Fruit fly (Drosophila melanogaster): ENCODE measurements around the gene CG43125.

DNA sequence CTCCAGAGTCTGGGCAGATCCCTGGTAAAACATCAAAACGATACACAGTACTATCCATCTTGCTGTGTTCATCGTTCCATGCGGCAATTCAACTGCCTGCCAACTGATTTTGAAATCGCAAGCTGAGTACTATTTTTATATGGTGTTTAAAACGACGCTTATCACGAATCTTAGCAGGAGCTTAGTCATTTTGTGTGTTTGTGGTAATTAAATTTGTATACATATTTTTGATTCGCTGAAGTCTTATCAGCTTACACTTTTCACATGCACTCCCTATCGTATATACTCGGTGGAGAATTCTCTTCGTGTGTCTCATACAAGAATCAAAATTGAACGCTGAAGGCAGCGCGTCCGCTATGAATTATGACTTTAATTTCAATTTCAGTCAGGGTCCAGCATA, 1.3 kb upstream of the CG43125 start, which contains the start of gene CG43124:
- TF ChIP-seq lola (GFP tag; optimal IDR thresholded peaks at IDR 0.05), result no peak
- TF ChIP-seq dmrt93B (GFP tag; optimal IDR thresholded peaks at IDR 0.05), result no peak
- no peak for TF ChIP-seq CrebA (GFP tag; optimal IDR thresholded peaks at IDR 0.05; ENCODE audit: borderline replicate concordance)
- TF ChIP-seq sage (GFP tag; optimal IDR thresholded peaks at IDR 0.05), result no peak
- TF ChIP-seq fru (GFP tag; optimal IDR thresholded peaks at IDR 0.05), result no peak
- no peak for TF ChIP-seq Myc (optimal IDR thresholded peaks at IDR 0.05)
- TF ChIP-seq psq (GFP tag; optimal IDR thresholded peaks at IDR 0.05), result no peak
- TF ChIP-seq pan (optimal IDR thresholded peaks at IDR 0.05), result no peak
- no peak for TF ChIP-seq brk (GFP tag; optimal IDR thresholded peaks at IDR 0.05)
- TF ChIP-seq Sp1 (GFP tag; optimal IDR thresholded peaks at IDR 0.05), result no peak
- no peak for TF ChIP-seq dl (GFP tag; optimal IDR thresholded peaks at IDR 0.05; ENCODE audit: insufficient read depth in 1 of 2, partially characterized antibody in 2 of 2)
